Fruit fly (Drosophila melanogaster): ENCODE results near the gene Lcp65Ad.

DNA sequence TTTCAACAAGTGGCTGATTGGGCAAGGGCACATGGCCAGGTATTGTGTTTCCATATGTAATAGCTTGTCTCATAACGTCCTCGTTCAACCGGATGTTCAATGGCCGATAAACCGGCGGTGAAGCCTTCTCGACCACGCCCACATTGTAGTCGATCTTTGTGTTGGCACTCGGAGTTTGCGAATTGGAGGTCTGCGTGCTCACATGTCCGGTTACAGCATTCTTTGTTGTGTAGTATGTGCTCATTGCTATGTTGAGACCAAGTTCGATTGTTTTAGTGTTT, 17.8 kb upstream of the Lcp65Ad start:
- no peak for TF ChIP-seq CG8478 (optimal IDR thresholded peaks at IDR 0.05)
- TF ChIP-seq CTCF (optimal IDR thresholded peaks at IDR 0.05): no peak
